In genomic region chr3L:9027122-9027696, dm6 we compare ENCODE assay signal across 1 fruit fly cellular context.
A peak's percentile ranks its signal among the peaks of the same experiment; 100 is the strongest.
TF ChIP-seq lines count a peak whose summit lies in the region.

No protein-coding gene starts in this region.

TF ChIP-seq in whole organism, embryonic, 481 proteins besides CTCF, POLR2A, EP300 and RAD21 (continued from another document):
- TF ChIP-seq CG6854 (GFP tag; optimal IDR thresholded peaks at IDR 0.05; lab: Kevin White, UChicago) = no peak
- TF ChIP-seq wor (GFP tag; IDR thresholded peaks at IDR 0.05; lab: Robert Waterston, UW) = no peak
- TF ChIP-seq CG2875 (GFP tag; optimal IDR thresholded peaks at IDR 0.05; lab: Kevin White, UChicago) = no peak
- TF ChIP-seq croc (GFP tag; conservative IDR thresholded peaks at IDR 0.05; lab: Robert Waterston, UW) = no peak
- no peak for TF ChIP-seq Bdp1 (GFP tag; optimal IDR thresholded peaks at IDR 0.05; lab: Kevin White, UChicago)
- no peak for TF ChIP-seq nmo (GFP tag; optimal IDR thresholded peaks at IDR 0.05; lab: Kevin White, UChicago)
- TF ChIP-seq CG6791 (GFP tag; IDR thresholded peaks at IDR 0.05; lab: Robert Waterston, UW; ENCODE audit: partially characterized antibody) = no peak
- no peak for TF ChIP-seq Sox100B (GFP tag; optimal IDR thresholded peaks at IDR 0.05; lab: Kevin White, UChicago)
- TF ChIP-seq CG9215 (GFP tag; IDR thresholded peaks at IDR 0.05; lab: Robert Waterston, UW) = no peak
- TF ChIP-seq CG10543 (GFP tag; optimal IDR thresholded peaks at IDR 0.05; lab: Kevin White, UChicago) = peak; percentile 28
- TF ChIP-seq amos (GFP tag; IDR thresholded peaks at IDR 0.05; lab: Robert Waterston, UW; ENCODE audit: partially characterized antibody) = no peak
- TF ChIP-seq Atf6 (GFP tag; IDR thresholded peaks at IDR 0.05; lab: Robert Waterston, UW) = no peak
- TF ChIP-seq abd-A (tag; optimal IDR thresholded peaks at IDR 0.05; lab: Kevin White, UChicago) = peak; percentile 46
- peak; percentile 97 for TF ChIP-seq CG13894 (tag; optimal IDR thresholded peaks at IDR 0.05; lab: Kevin White, UChicago)
- no peak for TF ChIP-seq CG7372 (GFP tag; IDR thresholded peaks at IDR 0.05; lab: Robert Waterston, UW)
- no peak for TF ChIP-seq CG8478 (optimal IDR thresholded peaks at IDR 0.05; lab: Kevin White, UChicago)
- no peak for TF ChIP-seq ken (GFP tag; IDR thresholded peaks at IDR 0.05; lab: Robert Waterston, UW)
